Worm (Caenorhabditis elegans) whole organism, early embryonic: ENCODE measurements around the gene srw-94.

Experiments
- B0310.2 ChIP-seq: sonication (generic microtip); optimal IDR thresholded peaks from 2 replicates; lab custom pipeline; 2016; ENCODE audit warnings: mild to moderate bottlenecking, missing genetic modification characterization, missing compliant biosample characterization
- aly-1 ChIP-seq: sonication (generic microtip); optimal IDR thresholded peaks from 2 replicates; lab custom pipeline; 2016; ENCODE audit warnings: missing genetic modification characterization, missing compliant biosample characterization
- ama-1 ChIP-seq: fragments of 150-350 bp; optimal IDR thresholded peaks from 2 replicates; lab custom pipeline; 2014
- ceh-13 ChIP-seq: fragments of 200-800 bp; sonication (Bioruptor generic); optimal IDR thresholded peaks from 2 replicates; lab custom pipeline; 2018; ENCODE audit warnings: mild to moderate bottlenecking, missing genetic modification characterization, missing compliant biosample characterization
- pes-1 ChIP-seq: fragments of 200-800 bp; sonication (Bioruptor generic); IDR thresholded peaks from 2 replicates; pipeline ENCODE4 v1.3.6; 2022; ENCODE audit warnings: missing genetic modification reagents, missing genetic modification characterization, missing compliant biosample characterization
- scrt-1 ChIP-seq: fragments of 200-800 bp; sonication (Bioruptor generic); IDR thresholded peaks from 2 replicates; pipeline ENCODE4 v1.3.6; 2022; ENCODE audit warnings: missing genetic modification characterization, missing compliant biosample characterization
- tra-4 ChIP-seq: sonication (generic microtip); optimal IDR thresholded peaks from 2 replicates; lab custom pipeline; 2017; ENCODE audit warnings: missing genetic modification characterization, missing compliant biosample characterization

ce11 chrIV:4788332-4788731 lies 26.0 kb upstream of the srw-94 start, which contains the start of gene nhr-104:
- no peak for TF ChIP-seq aly-1 (tag; lab: Kevin White, UChicago)
- no peak for TF ChIP-seq ama-1 (lab: Kevin White, UChicago)
- no peak for TF ChIP-seq ceh-13 (GFP tag; lab: Kevin White, UChicago)
- TF ChIP-seq tra-4 (tag; lab: Kevin White, UChicago) = no peak
- no peak for TF ChIP-seq B0310.2 (tag; lab: Kevin White, UChicago)
- no peak for TF ChIP-seq scrt-1 (GFP tag; lab: Robert Waterston, UW)
- TF ChIP-seq pes-1 (GFP tag; lab: Robert Waterston, UW) = no peak
